Fruit fly (Drosophila melanogaster) whole organism, embryonic: ENCODE results near the gene CG32436.

ENCODE experiments used
- Abd-B ChIP-seq: fragments of 200-800 bp; sonication (Bioruptor generic); optimal IDR thresholded peaks from 2 replicates; lab custom pipeline; 2018; ENCODE audit warnings: missing biosample characterization, mild to moderate bottlenecking, missing genetic modification characterization, moderate library complexity
- Atf3 ChIP-seq: fragments of 200-800 bp; sonication (Bioruptor generic); optimal IDR thresholded peaks from 3 replicates; lab custom pipeline; 2016; ENCODE audit warnings: missing biosample characterization, missing genetic modification characterization
- BtbVII ChIP-seq: fragments of 200-800 bp; sonication (Bioruptor generic); optimal IDR thresholded peaks from 3 replicates; lab custom pipeline; 2017; ENCODE audit warnings: missing biosample characterization, mild to moderate bottlenecking, missing genetic modification characterization
- CG10462 ChIP-seq: fragments of 200-800 bp; sonication (Bioruptor generic); optimal IDR thresholded peaks from 2 replicates; lab custom pipeline; 2016; ENCODE audit warnings: missing biosample characterization, missing genetic modification characterization
- CG11247 ChIP-seq: fragments of 200-800 bp; sonication (Bioruptor generic); IDR thresholded peaks from 2 replicates; pipeline ENCODE4 v1.3.6; 2022; ENCODE audit warnings: missing biosample characterization, missing genetic modification characterization
- CG11696 ChIP-seq: fragments of 200-800 bp; sonication (Bioruptor generic); IDR thresholded peaks from 2 replicates; pipeline ENCODE4 v1.3.6; 2022; ENCODE audit warnings: missing biosample characterization, missing genetic modification characterization
- CG12769 ChIP-seq: fragments of 200-800 bp; sonication (Bioruptor generic); optimal IDR thresholded peaks from 2 replicates; lab custom pipeline; 2019; ENCODE audit warnings: missing biosample characterization, mild to moderate bottlenecking, missing genetic modification characterization, moderate library complexity
- CG13894 ChIP-seq: fragments of 200-800 bp; sonication (Bioruptor generic); optimal IDR thresholded peaks from 3 replicates; lab custom pipeline; 2018; ENCODE audit warnings: missing biosample characterization, mild to moderate bottlenecking, missing genetic modification characterization, moderate library complexity
- CG16863 ChIP-seq: fragments of 200-800 bp; sonication (Bioruptor generic); optimal IDR thresholded peaks from 3 replicates; lab custom pipeline; 2016; ENCODE audit warnings: missing biosample characterization, missing genetic modification characterization
- CG17802 ChIP-seq: fragments of 200-800 bp; sonication (Bioruptor generic); optimal IDR thresholded peaks from 2 replicates; lab custom pipeline; 2018; ENCODE audit warnings: missing biosample characterization, mild to moderate bottlenecking, missing genetic modification characterization, moderate library complexity
- CG18262 ChIP-seq: fragments of 200-800 bp; optimal IDR thresholded peaks from 3 replicates; lab custom pipeline; 2019; ENCODE audit warnings: missing biosample characterization, mild to moderate bottlenecking, missing genetic modification characterization, moderate library complexity
- CG2199 ChIP-seq: fragments of 200-800 bp; sonication (Bioruptor generic); IDR thresholded peaks from 3 replicates; pipeline ENCODE4 v1.3.6; 2022; ENCODE audit warnings: missing biosample characterization, missing genetic modification characterization
- CG2712 ChIP-seq: fragments of 200-800 bp; optimal IDR thresholded peaks from 3 replicates; lab custom pipeline; 2019; ENCODE audit warnings: missing biosample characterization, mild to moderate bottlenecking, missing genetic modification characterization, moderate library complexity
- CG32772 ChIP-seq: fragments of 200-800 bp; sonication (Bioruptor generic); IDR thresholded peaks from 2 replicates; pipeline ENCODE4 v1.3.6; 2022; ENCODE audit warnings: missing biosample characterization, missing genetic modification characterization
- CG8478 ChIP-seq: fragments of >200 bp; optimal IDR thresholded peaks from 2 replicates; lab custom pipeline; 2018
- CG9797 ChIP-seq: fragments of 200-800 bp; sonication (Bioruptor generic); optimal IDR thresholded peaks from 3 replicates; lab custom pipeline; 2018; ENCODE audit warnings: missing biosample characterization, mild to moderate bottlenecking, missing genetic modification characterization
- D ChIP-seq, 2 experiments: fragments of 200-800 bp in 1 of 2; fragments of >200 bp in 1 of 2; sonication (Bioruptor generic) in 1 of 2; optimal IDR thresholded peaks; 2 replicates in 1 of 2; 3 replicates in 1 of 2; lab custom pipeline; 2017; ENCODE audit warnings: mild to moderate bottlenecking in 1 of 2, missing biosample characterization in 1 of 2, missing genetic modification characterization in 1 of 2, missing genetic modification reagents in 1 of 2
- Doc3 ChIP-seq: fragments of 200-800 bp; sonication (Bioruptor generic); IDR thresholded peaks from 3 replicates; pipeline ENCODE4 v1.3.6; 2022; ENCODE audit warnings: missing biosample characterization, missing genetic modification characterization; ENCODE audit not compliant: partially characterized antibody
- ERR ChIP-seq: fragments of 200-800 bp; sonication (Bioruptor generic); optimal IDR thresholded peaks from 2 replicates; lab custom pipeline; 2016; ENCODE audit warnings: missing biosample characterization, missing genetic modification characterization
- HLH3B ChIP-seq: fragments of 200-800 bp; sonication (Bioruptor generic); IDR thresholded peaks from 2 replicates; pipeline ENCODE4 v1.3.6; 2022; ENCODE audit warnings: missing biosample characterization, missing genetic modification characterization
- Neu2 ChIP-seq: fragments of 200-800 bp; sonication (Bioruptor generic); optimal IDR thresholded peaks from 3 replicates; lab custom pipeline; 2016; ENCODE audit warnings: missing biosample characterization, missing genetic modification characterization, borderline replicate concordance
- Usf ChIP-seq: fragments of 200-800 bp; sonication (Bioruptor generic); optimal IDR thresholded peaks from 2 replicates; lab custom pipeline; 2017; ENCODE audit warnings: missing genotype, missing biosample characterization, missing genetic modification characterization
- abd-A ChIP-seq: fragments of 200-800 bp; sonication (Bioruptor generic); optimal IDR thresholded peaks from 3 replicates; lab custom pipeline; 2019; ENCODE audit warnings: missing biosample characterization, mild to moderate bottlenecking, missing genetic modification characterization, moderate library complexity
- ato ChIP-seq: fragments of 200-800 bp; sonication (Bioruptor generic); IDR thresholded peaks from 2 replicates; pipeline ENCODE4 v1.3.6; 2022; ENCODE audit warnings: missing biosample characterization, missing genetic modification characterization; ENCODE audit not compliant: partially characterized antibody
- chif ChIP-seq, 2 experiments: fragments of 200-800 bp; sonication (Bioruptor generic); optimal IDR thresholded peaks; 3 replicates each; lab custom pipeline; 2016; ENCODE audit warnings: missing biosample characterization in 2 of 2, missing genetic modification characterization in 2 of 2
- chinmo ChIP-seq: fragments of 200-800 bp; sonication (Bioruptor generic); IDR thresholded peaks from 4 replicates; pipeline ENCODE4 v1.3.6; 2022; ENCODE audit warnings: missing biosample characterization, missing genetic modification characterization; ENCODE audit not compliant: partially characterized antibody
- chn ChIP-seq: fragments of 200-800 bp; sonication (Bioruptor generic); optimal IDR thresholded peaks from 2 replicates; lab custom pipeline; 2016; ENCODE audit warnings: missing biosample characterization, missing genetic modification characterization
- da ChIP-seq: fragments of 200-800 bp; sonication (Bioruptor generic); optimal IDR thresholded peaks from 2 replicates; lab custom pipeline; 2016; ENCODE audit warnings: missing biosample characterization, missing genetic modification characterization
- dysf ChIP-seq: fragments of 200-800 bp; sonication (Bioruptor generic); IDR thresholded peaks from 3 replicates; pipeline ENCODE4 v1.3.6; 2022; ENCODE audit warnings: missing biosample characterization, missing genetic modification characterization
- emc ChIP-seq: fragments of 200-800 bp; sonication (Bioruptor generic); optimal IDR thresholded peaks from 2 replicates; lab custom pipeline; 2016; ENCODE audit warnings: missing biosample characterization, missing genetic modification characterization
- gsb ChIP-seq: fragments of 200-800 bp; sonication (Bioruptor generic); IDR thresholded peaks from 2 replicates; pipeline ENCODE4 v1.3.6; 2022; ENCODE audit warnings: missing biosample characterization, missing genetic modification characterization
- lilli ChIP-seq: fragments of 200-800 bp; sonication (Bioruptor generic); optimal IDR thresholded peaks from 3 replicates; lab custom pipeline; 2016; ENCODE audit warnings: missing biosample characterization, missing genetic modification characterization
- lola ChIP-seq, 3 experiments: fragments of >200 bp in 2 of 3; fragments of 200-800 bp in 1 of 3; sonication (Bioruptor generic) in 1 of 3; optimal IDR thresholded peaks; 2 replicates each; lab custom pipeline; 2017 to 2019; ENCODE audit warnings: missing biosample characterization in 3 of 3, missing genetic modification characterization in 3 of 3, mild to moderate bottlenecking in 1 of 3, moderate library complexity in 1 of 3
- nau ChIP-seq: fragments of 200-800 bp; sonication (Bioruptor generic); optimal IDR thresholded peaks from 3 replicates; lab custom pipeline; 2017; ENCODE audit warnings: missing biosample characterization, mild to moderate bottlenecking, missing genetic modification characterization, missing genetic modification reagents
- salm ChIP-seq: fragments of 200-800 bp; sonication (Bioruptor generic); optimal IDR thresholded peaks from 2 replicates; lab custom pipeline; 2018; ENCODE audit warnings: missing biosample characterization, mild to moderate bottlenecking, missing genetic modification characterization
- sd ChIP-seq: fragments of 200-800 bp; sonication (Bioruptor generic); optimal IDR thresholded peaks from 3 replicates; lab custom pipeline; 2018; ENCODE audit warnings: missing biosample characterization, mild to moderate bottlenecking, missing genetic modification characterization, moderate library complexity
- sens ChIP-seq: fragments of 200-800 bp; sonication (Bioruptor generic); peaks from one replicate; lab custom pipeline; 2016; ENCODE audit warnings: missing biosample characterization, missing genetic modification characterization
- vvl ChIP-seq: fragments of 200-800 bp; sonication (Bioruptor generic); IDR thresholded peaks from 2 replicates; pipeline ENCODE4 v1.3.6; 2022; ENCODE audit warnings: missing biosample characterization, missing genetic modification characterization

CG32436 gene

dm6 chr3L:21294202-21294601 lies 49.6 kb upstream of the CG32436 start, which contains the start of gene Cpr78Cb:
Gene Cpr78Cb (plus strand): TSS chr3L:21294492.
- TF ChIP-seq CG9797 (GFP tag; lab: Kevin White, UChicago) (no peak), CG12769 (peak; percentile 47), CG2199 (0 out of 3 replicates have a peak, but pooled peaks have one; percentile 53), vvl (GFP tag; lab: Robert Waterston, UW) (peak; percentile 65; the same call in 1 of the 2 replicates), chn (GFP tag; lab: Kevin White, UChicago) (no peak), chinmo (GFP tag; lab: Robert Waterston, UW) (0 out of 4 replicates have a peak, but pooled peaks have one; percentile 6), lola (GFP tag; optimal IDR thresholded peaks at IDR 0.05; lab: Kevin White, UChicago) (peak in 1 of 3 experiments; percentile 49), CG13894 (tag; lab: Kevin White, UChicago) (peak; percentile 22), da (GFP tag; lab: Kevin White, UChicago) (no peak), abd-A (peak; percentile 80), CG11247 (0 out of 2 replicates have a peak, but pooled peaks have one; percentile 44), Atf3 (no peak)

dm6 chr3L:21297703-21298102 lies 46.1 kb upstream of the CG32436 start, which contains the start of gene Edg78E:
Gene Edg78E (minus strand): TSS chr3L:21297803.
- TF ChIP-seq Usf (GFP tag; lab: Kevin White, UChicago), result no peak
- TF ChIP-seq gsb (GFP tag; lab: Robert Waterston, UW), result no peak
- no peak for TF ChIP-seq BtbVII (GFP tag; lab: Kevin White, UChicago)
- TF ChIP-seq CG11247, result no peak
- no peak for TF ChIP-seq salm (tag; lab: Kevin White, UChicago)
- TF ChIP-seq Atf3, result no peak
- TF ChIP-seq Neu2 (GFP tag; lab: Kevin White, UChicago), result no peak
- no peak for TF ChIP-seq CG16863 (GFP tag; lab: Kevin White, UChicago)
- TF ChIP-seq HLH3B (GFP tag; lab: Robert Waterston, UW), result no peak
- no peak for TF ChIP-seq D (optimal IDR thresholded peaks at IDR 0.05; lab: Kevin White, UChicago)
- TF ChIP-seq D (GFP tag; optimal IDR thresholded peaks at IDR 0.05; lab: Kevin White, UChicago), result no peak
- no peak for TF ChIP-seq CG2712
- TF ChIP-seq CG17802 (tag; lab: Kevin White, UChicago), result no peak
- no peak for TF ChIP-seq sens (GFP tag; lab: Kevin White, UChicago)
- TF ChIP-seq chif (GFP tag; optimal IDR thresholded peaks at IDR 0.05; lab: Kevin White, UChicago), result no peak
- TF ChIP-seq CG10462 (GFP tag; lab: Kevin White, UChicago), result no peak
- TF ChIP-seq Abd-B (GFP tag; lab: Kevin White, UChicago), result no peak
- no peak for TF ChIP-seq CG32772 (GFP tag; lab: Robert Waterston, UW)
- no peak for TF ChIP-seq CG11696 (GFP tag; lab: Robert Waterston, UW)

- TF ChIP-seq Doc3 (GFP tag; lab: Robert Waterston, UW) (no peak), ato (GFP tag; lab: Robert Waterston, UW) (no peak), nau (GFP tag; lab: Kevin White, UChicago) (no peak), sens (GFP tag; lab: Kevin White, UChicago) (peak; percentile 22)
- TF ChIP-seq, all 482 proteins: peak for 1
Observed at dm6 chr3L:21298375-21298774, 45.5 kb upstream of the CG32436 start, which contains the start of gene CG43702. Gene CG43702 (plus strand): TSS chr3L:21298675.

dm6 chr3L:21299203-21299602 lies 44.6 kb upstream of the CG32436 start:
- TF ChIP-seq CG18262 (tag; lab: Kevin White, UChicago) (no peak), chinmo (GFP tag; lab: Robert Waterston, UW) (0 out of 4 replicates have a peak, but pooled peaks have one; percentile 37), CG13894 (tag; lab: Kevin White, UChicago) (peak; percentile 45), salm (tag; lab: Kevin White, UChicago) (no peak), emc (GFP tag; lab: Kevin White, UChicago) (no peak), ERR (GFP tag; lab: Kevin White, UChicago) (no peak), abd-A (peak; percentile 86), sd (peak; percentile 82), lilli (GFP tag; lab: Kevin White, UChicago) (no peak), dysf (GFP tag; lab: Robert Waterston, UW) (no peak), CG8478 (lab: Kevin White, UChicago) (no peak)
